Worm (Caenorhabditis elegans) whole organism, dauer: ENCODE results near the gene F54H12.10.
"Not testable (repeated sequence)": the region's sequence is repeated elsewhere in the genome, so short reads cannot be mapped to it uniquely, and the experiment has no call there.

ENCODE experiments used
- unc-62 ChIP-seq: sonication (generic microtip); optimal IDR thresholded peaks from 2 replicates; lab custom pipeline; 2017; ENCODE audit warnings: missing biosample characterization, missing genetic modification reagents, missing genetic modification characterization

The F54H12.10 gene

DNA sequence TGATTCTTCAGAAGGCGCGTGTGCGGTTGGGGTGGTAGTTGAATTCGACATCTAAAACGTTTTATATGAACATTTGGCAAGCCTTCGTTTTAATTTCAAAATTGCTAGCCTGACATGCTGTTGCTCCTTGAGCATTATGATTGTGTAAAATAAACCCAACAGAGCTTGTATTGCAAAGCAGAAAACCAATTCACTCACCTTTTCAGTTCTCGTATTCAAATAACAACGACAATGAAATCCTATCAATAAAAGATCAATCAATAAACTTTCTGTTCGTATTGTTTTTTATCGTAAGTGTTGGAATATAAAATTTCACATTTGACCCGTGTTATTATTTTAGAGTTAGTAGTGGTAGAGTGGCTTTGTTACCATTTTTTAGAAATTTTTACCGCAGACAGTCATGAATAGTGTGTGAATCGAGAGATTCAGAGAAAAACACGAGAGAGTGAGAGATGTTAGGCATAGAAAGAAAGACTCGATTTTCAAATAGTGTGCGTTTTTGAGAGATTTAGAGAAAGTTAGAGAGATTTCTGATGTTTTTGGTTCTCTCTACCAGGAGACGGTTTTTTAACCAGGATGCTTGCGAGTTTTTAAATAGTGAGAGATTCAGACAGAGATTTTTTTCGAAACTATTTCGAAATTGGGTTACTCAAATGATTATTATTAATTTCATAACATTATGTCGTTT, at the start of gene F54H12.10:
F54H12.10 (minus strand) TSS at position 51 of the 688 bp plus-strand sequence.
- TF ChIP-seq unc-62 (GFP tag; lab: Kevin White, UChicago), result not testable (repeated sequence)

DNA sequence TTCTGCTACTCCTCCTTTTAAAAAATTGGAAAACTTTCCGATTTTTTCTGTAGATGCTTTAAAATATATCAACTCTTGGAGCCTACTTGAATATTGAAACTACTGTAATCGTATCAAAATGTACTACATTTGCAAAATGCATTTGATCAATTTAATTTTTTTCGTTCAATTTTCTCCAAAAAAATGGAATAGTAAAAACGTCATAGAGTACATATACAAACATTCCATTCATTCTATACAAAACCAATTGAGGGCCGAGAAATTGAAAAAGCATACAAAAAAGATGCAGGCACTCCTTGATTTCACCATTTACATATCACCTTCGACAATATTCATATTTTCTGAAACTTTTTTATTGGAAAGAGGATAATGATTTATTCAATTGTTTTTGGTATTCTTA, 45.3 kb upstream of the F54H12.10 start, which contains the start of gene C06G4.6:
C06G4.6 (plus strand) TSS at position 301 of the 400 bp plus-strand sequence.
- TF ChIP-seq unc-62 (GFP tag; lab: Kevin White, UChicago), result no peak

DNA sequence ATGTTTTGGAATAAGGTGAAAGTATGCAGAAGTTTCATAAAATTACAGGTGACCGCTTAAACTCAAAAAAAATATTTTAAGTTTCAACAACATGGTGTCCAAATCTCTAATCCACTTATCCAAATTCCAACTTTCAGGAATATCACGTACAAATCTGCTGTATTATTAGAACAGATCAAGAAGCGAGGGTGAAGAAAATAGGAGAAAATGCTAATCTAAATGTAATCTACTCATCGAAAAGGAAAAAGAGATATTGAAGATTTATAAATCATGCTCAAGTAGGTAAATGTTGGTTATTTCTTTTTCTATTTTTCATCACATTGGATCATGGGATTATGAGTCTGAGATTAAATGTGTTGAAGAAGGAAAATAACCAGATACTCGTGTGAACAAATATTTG, 42.8 kb upstream of the F54H12.10 start:
- TF ChIP-seq unc-62 (GFP tag; lab: Kevin White, UChicago), result no peak

DNA sequence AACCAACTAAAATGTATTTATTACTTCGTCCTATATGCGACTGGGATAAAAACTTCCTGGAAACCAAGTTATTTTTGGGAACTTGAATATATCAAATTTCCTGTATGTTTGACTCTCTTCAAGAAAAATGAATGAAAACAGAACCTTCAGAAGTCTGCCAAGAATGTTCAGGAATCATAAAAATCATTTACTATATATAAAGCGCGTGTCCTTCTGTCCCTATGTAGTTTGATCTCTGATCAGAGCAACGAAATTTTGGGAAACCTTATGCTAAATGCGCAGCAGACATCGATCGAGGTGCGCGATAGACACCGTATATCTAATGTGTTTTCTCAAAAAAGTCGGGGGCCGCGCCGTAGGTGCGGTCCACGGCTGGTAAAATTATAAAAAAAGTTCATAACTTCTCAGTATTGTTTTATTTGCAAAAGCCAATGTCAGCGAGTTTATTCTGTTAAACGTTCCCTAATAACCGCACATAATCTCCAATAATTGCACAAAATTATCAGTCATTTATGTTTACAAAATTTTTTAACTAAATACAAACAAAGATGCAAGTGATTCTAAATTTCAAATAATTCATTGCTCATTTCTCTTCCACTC, 38.8 kb upstream of the F54H12.10 start:
- TF ChIP-seq unc-62 (GFP tag; lab: Kevin White, UChicago), result no peak

DNA sequence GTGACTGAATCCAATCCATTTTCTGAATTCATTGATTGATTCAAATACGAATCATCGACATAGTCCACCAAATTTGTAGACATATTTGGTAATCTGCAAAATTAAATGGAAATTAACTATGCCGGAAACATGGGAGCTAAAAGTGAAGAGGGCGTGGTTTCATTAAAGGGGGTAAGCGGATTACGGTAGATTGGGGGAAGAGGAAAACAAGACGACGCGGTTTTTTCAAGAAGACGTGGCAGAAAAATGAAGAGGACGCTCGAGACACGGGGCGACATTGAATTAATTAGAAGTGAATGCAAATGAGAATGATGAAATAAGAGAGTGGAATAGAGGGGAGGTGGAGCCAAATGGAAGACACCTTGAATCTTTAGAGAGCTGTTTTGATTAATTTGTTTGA, 37.6 kb upstream of the F54H12.10 start, which contains the start of gene npr-17:
npr-17 (minus strand) TSS at position 101 of the 400 bp plus-strand sequence.
- no peak for TF ChIP-seq unc-62 (GFP tag; lab: Kevin White, UChicago)

DNA sequence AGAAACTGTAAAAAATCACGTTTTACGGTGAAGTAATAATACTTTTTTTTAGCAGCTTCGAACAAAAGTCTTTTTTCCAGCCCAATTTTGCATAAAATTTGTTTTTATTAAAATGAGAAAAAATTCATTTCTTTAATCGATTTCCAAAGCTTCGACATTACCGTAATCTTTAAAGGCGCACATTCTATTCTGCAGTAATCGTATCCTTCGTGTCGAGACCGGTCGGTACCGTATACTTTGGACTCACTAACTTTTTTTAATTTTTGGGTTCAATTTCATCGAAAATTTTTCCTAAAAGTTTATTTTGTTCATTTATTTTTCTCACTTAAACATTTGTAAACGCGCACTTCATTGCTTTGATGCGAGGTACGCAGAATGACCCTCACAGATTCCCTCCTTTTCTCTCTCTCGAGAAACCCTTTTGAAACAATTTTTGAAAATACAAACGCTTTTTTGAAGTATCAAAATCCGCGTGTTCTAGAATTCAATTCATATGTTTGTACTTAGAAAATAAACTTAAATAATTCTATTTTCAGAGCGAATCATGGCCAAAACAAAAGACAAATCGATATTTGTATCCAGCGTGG, 27.9 kb upstream of the F54H12.10 start, which contains the start of gene hrpk-2:
hrpk-2 (plus strand) TSS at position 537 of the 587 bp plus-strand sequence.
- TF ChIP-seq unc-62 (GFP tag; lab: Kevin White, UChicago), result no peak

DNA sequence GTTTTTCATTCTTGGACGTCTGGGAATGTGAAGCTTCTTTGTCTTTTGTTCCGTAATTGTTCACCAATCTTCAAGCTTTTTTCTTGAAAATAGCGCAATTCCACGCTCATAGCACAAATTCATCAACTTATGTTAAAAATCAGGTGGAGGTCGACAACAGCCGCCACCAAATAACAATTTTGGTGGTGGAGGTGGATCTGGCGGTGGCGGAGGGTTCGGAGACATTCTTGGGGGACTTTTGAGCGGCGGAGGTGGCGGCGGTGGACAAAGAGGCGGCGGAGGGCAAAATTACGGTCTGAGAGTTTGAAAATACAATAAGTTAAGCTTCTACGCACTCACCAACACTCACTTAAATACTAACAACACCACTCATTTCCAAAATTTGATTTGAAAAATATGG, 23.2 kb upstream of the F54H12.10 start:
- TF ChIP-seq unc-62 (GFP tag; lab: Kevin White, UChicago), result no peak

DNA sequence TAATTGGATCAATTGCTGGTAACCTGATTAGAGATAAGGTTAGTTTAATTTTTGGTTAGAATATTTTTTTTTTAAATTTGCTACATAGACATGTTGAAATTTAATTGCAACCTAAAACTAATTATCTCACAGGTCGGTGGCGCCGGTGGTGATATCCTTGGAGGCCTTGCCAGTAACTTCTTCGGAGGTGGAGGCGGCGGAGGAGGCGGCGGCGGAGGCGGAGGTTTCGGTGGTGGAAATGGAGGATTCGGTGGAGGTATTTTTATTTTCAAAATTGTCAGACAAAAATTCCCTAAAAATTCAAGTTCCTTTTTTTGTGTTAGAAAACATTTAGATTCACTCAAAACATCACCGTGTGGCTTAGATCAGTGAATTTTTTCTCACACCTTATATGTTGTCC, 22.5 kb upstream of the F54H12.10 start:
- no peak for TF ChIP-seq unc-62 (GFP tag; lab: Kevin White, UChicago)

DNA sequence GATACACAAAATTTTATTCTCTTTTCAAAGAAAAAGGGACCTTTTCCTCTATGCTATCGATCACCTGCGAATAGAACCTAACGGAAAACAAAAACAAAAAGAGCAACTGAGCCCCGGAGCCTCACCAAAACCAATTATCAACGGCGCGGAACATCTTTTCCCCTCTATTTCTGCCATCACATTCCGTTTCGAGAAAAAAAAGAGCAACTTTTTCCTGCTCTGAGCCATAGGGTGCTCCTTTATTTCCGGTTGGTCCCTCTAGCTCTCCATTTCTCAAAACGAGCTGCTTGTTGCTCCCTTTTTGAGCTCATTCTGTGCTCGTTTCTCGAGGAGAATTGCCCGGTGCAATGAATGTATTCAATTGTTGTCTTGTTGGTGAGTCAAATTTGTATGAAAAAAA, 20.9 kb upstream of the F54H12.10 start, which contains the start of gene clp-1:
clp-1 (plus strand) TSS at position 301 of the 400 bp plus-strand sequence.
- no peak for TF ChIP-seq unc-62 (GFP tag; lab: Kevin White, UChicago)

DNA sequence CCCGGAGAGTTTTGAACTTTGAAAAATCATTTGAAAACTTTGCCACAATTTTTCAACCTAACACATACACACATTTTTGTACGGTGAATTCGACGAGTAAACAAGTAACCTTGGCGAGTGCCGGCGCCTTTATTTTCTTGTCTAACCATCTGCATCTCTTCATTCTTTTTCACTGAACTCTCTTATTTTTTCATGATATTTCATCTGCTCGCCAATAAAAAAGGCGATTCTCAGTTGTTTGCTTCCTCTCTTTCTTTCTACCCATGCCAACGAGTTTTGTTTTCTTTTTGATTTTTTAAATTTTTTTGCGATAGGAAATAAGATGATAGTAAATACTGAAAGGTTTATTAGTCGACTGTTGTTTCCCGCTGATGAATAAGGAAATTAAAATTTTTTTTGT, 20.0 kb upstream of the F54H12.10 start:
- no peak for TF ChIP-seq unc-62 (GFP tag; lab: Kevin White, UChicago)

DNA sequence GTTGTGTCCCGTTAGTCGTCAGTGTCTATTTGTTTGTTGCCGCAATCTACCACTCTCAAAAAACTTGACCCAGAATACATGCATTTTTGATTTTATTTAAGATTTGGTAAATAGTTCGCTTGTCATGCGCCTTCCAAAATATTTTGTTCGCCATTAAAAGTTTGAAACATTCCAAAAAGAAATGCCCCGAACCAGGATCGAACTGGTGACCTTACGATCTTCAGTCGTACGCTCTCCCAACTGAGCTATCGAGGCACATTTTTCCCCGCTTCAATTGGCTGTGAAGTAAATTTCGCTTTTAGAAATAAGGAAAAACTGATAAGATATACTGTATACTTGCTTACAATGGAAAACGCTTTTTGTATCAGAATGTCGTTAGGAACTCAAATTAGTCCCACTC, 19.5 kb upstream of the F54H12.10 start:
- TF ChIP-seq unc-62 (GFP tag; lab: Kevin White, UChicago), result no peak

DNA sequence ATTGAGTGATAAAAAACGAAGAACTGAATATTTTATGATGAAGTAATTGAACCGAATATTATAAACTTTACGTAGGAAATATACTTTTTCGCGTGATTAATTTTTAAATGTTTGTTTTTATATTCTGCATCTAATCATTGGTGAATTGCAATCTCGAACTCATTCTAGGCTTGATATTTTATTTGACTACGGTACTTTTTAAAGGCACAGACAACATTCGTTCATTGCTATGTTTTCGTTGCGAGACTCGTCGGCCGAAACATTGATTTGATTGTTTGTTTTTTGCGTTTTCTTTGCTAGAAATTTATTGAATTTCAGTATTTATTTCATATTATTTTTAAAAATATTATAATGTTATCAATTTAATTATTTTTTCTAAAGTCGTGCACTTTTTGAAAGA, 19.0 kb upstream of the F54H12.10 start, which contains the start of gene C06G4.4:
C06G4.4 (minus strand) TSS at position 36 of the 400 bp plus-strand sequence.
- no peak for TF ChIP-seq unc-62 (GFP tag; lab: Kevin White, UChicago)

DNA sequence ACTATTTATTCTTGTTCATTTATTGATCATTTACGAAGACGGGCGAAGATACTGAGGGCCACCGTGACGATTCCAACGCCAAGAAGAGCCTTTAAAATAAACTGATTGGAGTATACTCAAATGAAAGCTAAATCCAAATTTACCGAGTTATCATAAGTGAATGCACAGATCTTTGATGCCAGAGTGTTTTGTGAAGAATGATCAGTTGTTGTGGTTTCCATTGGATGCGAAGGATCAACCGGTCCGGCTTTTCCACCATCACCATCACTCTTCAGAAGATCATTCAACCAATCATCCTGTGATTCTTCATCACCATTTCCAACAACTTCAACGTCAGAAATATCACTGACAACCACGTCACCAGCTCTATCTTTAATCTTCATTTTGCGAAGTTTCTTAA, 18.5 kb upstream of the F54H12.10 start:
- TF ChIP-seq unc-62 (GFP tag; lab: Kevin White, UChicago), result no peak

DNA sequence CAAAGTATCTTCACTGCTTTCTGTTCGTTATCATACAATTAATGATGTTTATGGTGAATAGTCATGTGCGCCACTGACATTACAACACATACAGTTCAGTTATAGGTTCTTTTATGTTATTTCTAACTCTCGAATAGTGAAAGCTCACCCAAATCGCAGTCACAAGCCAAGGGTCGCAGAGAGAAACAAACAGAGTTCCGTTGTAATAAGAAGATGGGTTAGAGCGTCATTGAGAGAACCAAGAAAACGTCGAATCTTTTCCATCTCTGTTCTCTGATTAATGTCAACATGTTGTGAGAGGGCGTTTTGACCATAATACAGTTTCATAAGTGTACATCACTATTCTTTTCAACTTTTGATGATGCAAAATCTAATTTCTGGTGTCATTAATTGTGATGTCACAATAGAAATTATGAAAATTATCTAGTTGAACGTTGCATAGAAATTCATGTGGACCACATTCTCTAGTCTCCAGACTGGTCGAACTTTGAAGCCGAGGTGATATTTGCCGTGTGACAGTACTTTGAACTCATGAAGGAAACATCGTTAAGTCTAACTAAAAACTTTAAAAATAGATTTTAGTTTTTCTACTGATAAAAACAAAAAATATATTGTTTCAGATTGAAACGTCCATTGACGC, 15.3 kb upstream of the F54H12.10 start:
- TF ChIP-seq unc-62 (GFP tag; lab: Kevin White, UChicago), result no peak

DNA sequence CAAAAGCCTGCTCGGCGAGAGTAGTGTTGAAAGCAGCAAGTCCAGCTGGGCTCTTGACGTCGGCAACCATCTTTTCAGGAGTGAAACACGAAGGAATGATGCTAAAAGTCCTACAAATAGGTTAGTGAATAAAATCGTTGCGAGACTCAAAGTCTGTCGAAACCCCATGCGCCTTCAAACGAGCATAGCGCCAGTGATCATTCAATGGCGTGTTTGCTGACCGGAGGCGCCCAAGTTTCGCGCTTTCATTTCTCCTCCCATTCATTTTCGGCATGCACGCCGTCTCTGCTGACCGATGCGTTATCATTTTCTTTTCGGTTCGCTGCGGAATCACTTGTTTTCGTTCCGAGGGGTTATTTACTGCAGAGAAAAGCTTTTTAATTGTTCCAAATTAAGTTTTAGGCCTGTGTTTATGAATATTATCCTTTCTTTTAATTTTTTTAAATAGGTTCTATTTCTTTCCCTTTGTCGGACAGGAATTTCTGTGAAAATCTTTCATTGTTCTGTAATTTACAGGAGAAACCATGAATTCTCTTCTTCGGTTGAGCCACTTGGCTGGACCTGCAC, 14.5 kb upstream of the F54H12.10 start, which contains the start of the genes eef-1B.1 and aco-2:
eef-1B.1 (minus strand) TSS at position 186 of the 567 bp plus-strand sequence.
aco-2 (plus strand) TSS at position 517 of the 567 bp plus-strand sequence.
- TF ChIP-seq unc-62 (GFP tag; lab: Kevin White, UChicago), result no peak
